Fruit fly (Drosophila melanogaster) whole organism, embryonic: ENCODE results near the gene H15.
A peak's percentile ranks its signal among the peaks of the same experiment; 100 is the strongest.

ENCODE experiments used
- Bteb2 ChIP-seq: fragments of 200-800 bp; sonication (Bioruptor generic); optimal IDR thresholded peaks from 2 replicates; lab custom pipeline; 2016; ENCODE audit warnings: missing biosample characterization, missing genetic modification characterization
- CG11093 ChIP-seq: fragments of 200-800 bp; sonication (Bioruptor generic); IDR thresholded peaks from 3 replicates; pipeline ENCODE4 v1.3.6; 2022; ENCODE audit warnings: missing biosample characterization, missing genetic modification characterization
- CG11398 ChIP-seq: fragments of 200-800 bp; sonication (Bioruptor generic); optimal IDR thresholded peaks from 2 replicates; lab custom pipeline; 2016; ENCODE audit warnings: missing biosample characterization, missing genetic modification characterization
- CG12299 ChIP-seq: fragments of 200-800 bp; sonication (Bioruptor generic); optimal IDR thresholded peaks from 2 replicates; lab custom pipeline; 2018; ENCODE audit warnings: missing biosample characterization, mild to moderate bottlenecking, missing genetic modification characterization
- CG12942 ChIP-seq: fragments of 200-800 bp; sonication (Bioruptor generic); optimal IDR thresholded peaks from 3 replicates; lab custom pipeline; 2016; ENCODE audit warnings: missing biosample characterization, missing genetic modification characterization
- CG13123 ChIP-seq: fragments of 200-800 bp; sonication (Bioruptor generic); optimal IDR thresholded peaks from 2 replicates; lab custom pipeline; 2016; ENCODE audit warnings: missing biosample characterization, missing genetic modification characterization
- CG13775 ChIP-seq: fragments of 200-800 bp; sonication (Bioruptor generic); optimal IDR thresholded peaks from 3 replicates; lab custom pipeline; 2017; ENCODE audit warnings: missing biosample characterization, mild to moderate bottlenecking, missing genetic modification characterization
- CG15011 ChIP-seq: fragments of 200-800 bp; sonication (Bioruptor generic); optimal IDR thresholded peaks from 3 replicates; lab custom pipeline; 2018; ENCODE audit warnings: missing biosample characterization, mild to moderate bottlenecking, missing genetic modification characterization
- CG16815 ChIP-seq: fragments of 200-800 bp; sonication (Bioruptor generic); optimal IDR thresholded peaks from 3 replicates; lab custom pipeline; 2017; ENCODE audit warnings: missing biosample characterization, mild to moderate bottlenecking, missing genetic modification characterization
- CG2712 ChIP-seq: fragments of 200-800 bp; optimal IDR thresholded peaks from 3 replicates; lab custom pipeline; 2019; ENCODE audit warnings: missing biosample characterization, mild to moderate bottlenecking, missing genetic modification characterization, moderate library complexity
- CG33213 ChIP-seq: fragments of 200-800 bp; sonication (Bioruptor generic); optimal IDR thresholded peaks from 3 replicates; lab custom pipeline; 2016; ENCODE audit warnings: missing biosample characterization, missing genetic modification characterization
- CG34224 ChIP-seq: fragments of 200-800 bp; sonication (Bioruptor generic); IDR thresholded peaks from 3 replicates; pipeline ENCODE4 v1.3.6; 2022; ENCODE audit warnings: missing biosample characterization, missing genetic modification characterization; ENCODE audit not compliant: partially characterized antibody
- CG5180 ChIP-seq: fragments of 200-800 bp; sonication (Bioruptor generic); optimal IDR thresholded peaks from 3 replicates; lab custom pipeline; 2017; ENCODE audit warnings: missing biosample characterization, missing genetic modification characterization, mild to moderate bottlenecking, moderate library complexity, missing genetic modification reagents
- CG6272 ChIP-seq: fragments of 200-800 bp; sonication (Bioruptor generic); IDR thresholded peaks from 2 replicates; pipeline ENCODE4 v1.3.6; 2022; ENCODE audit warnings: missing biosample characterization, missing genetic modification characterization
- CG6683 ChIP-seq: fragments of 200-800 bp; sonication (Bioruptor generic); optimal IDR thresholded peaks from 2 replicates; lab custom pipeline; 2017; ENCODE audit warnings: missing biosample characterization, mild to moderate bottlenecking, missing genetic modification characterization, missing genetic modification reagents
- CG7357 ChIP-seq: fragments of 200-800 bp; sonication (Bioruptor generic); IDR thresholded peaks from 3 replicates; pipeline ENCODE4 v1.3.6; 2022; ENCODE audit warnings: missing biosample characterization, missing genetic modification characterization
- CG7556 ChIP-seq: fragments of 200-800 bp; sonication (Bioruptor generic); optimal IDR thresholded peaks from 2 replicates; lab custom pipeline; 2017; ENCODE audit warnings: missing biosample characterization, mild to moderate bottlenecking, missing genetic modification characterization
- CG7745 ChIP-seq: fragments of 200-800 bp; sonication (Bioruptor generic); optimal IDR thresholded peaks from 2 replicates; lab custom pipeline; 2018; ENCODE audit warnings: missing biosample characterization, mild to moderate bottlenecking, missing genetic modification characterization, moderate library complexity
- CG8359 ChIP-seq: fragments of 200-800 bp; sonication (Bioruptor generic); optimal IDR thresholded peaks from 2 replicates; lab custom pipeline; 2017; ENCODE audit warnings: missing biosample characterization, mild to moderate bottlenecking, missing genetic modification characterization, borderline replicate concordance
- Drgx ChIP-seq: fragments of 200-800 bp; sonication (Bioruptor generic); IDR thresholded peaks from 2 replicates; pipeline ENCODE4 v1.3.6; 2022; ENCODE audit warnings: missing biosample characterization, missing genetic modification characterization
- Ets65A ChIP-seq: fragments of 200-800 bp; sonication (Bioruptor generic); peaks from one replicate; lab custom pipeline; 2016; ENCODE audit warnings: missing biosample characterization, missing genetic modification characterization
- GATAe ChIP-seq: fragments of 200-800 bp; sonication (Bioruptor generic); conservative IDR thresholded peaks from 2 replicates; pipeline ENCODE4 v1.3.6; 2022; ENCODE audit warnings: missing biosample characterization, missing genetic modification characterization
- HLHmδ ChIP-seq: fragments of 200-800 bp; sonication (Bioruptor generic); optimal IDR thresholded peaks from 2 replicates; lab custom pipeline; 2018; ENCODE audit warnings: missing biosample characterization, mild to moderate bottlenecking, missing genetic modification characterization, moderate library complexity
- MBD-R2 ChIP-seq: fragments of 200-800 bp; sonication (Bioruptor generic); IDR thresholded peaks from 2 replicates; pipeline ENCODE4 v1.3.6; 2022; ENCODE audit warnings: missing biosample characterization, missing genetic modification characterization
- Myb ChIP-seq: fragments of 200-800 bp; sonication (Bioruptor generic); optimal IDR thresholded peaks from 2 replicates; lab custom pipeline; 2016; ENCODE audit warnings: missing biosample characterization, missing genetic modification characterization
- NFAT ChIP-seq: fragments of 200-800 bp; sonication (Bioruptor generic); IDR thresholded peaks from 2 replicates; pipeline ENCODE4 v1.3.6; 2022; ENCODE audit warnings: missing biosample characterization, missing genetic modification characterization
- Nf-YB ChIP-seq: fragments of 200-800 bp; sonication (Bioruptor generic); optimal IDR thresholded peaks from 3 replicates; lab custom pipeline; 2019; ENCODE audit warnings: missing biosample characterization, mild to moderate bottlenecking, missing genetic modification characterization, moderate library complexity
- Opbp ChIP-seq: fragments of 200-800 bp; sonication (Bioruptor generic); IDR thresholded peaks from 3 replicates; pipeline ENCODE4 v1.3.6; 2022; ENCODE audit warnings: missing biosample characterization, missing genetic modification characterization; ENCODE audit not compliant: partially characterized antibody
- Scr ChIP-seq: fragments of 200-800 bp; sonication (Bioruptor generic); IDR thresholded peaks from 2 replicates; pipeline ENCODE4 v1.3.6; 2022; ENCODE audit warnings: missing biosample characterization, missing genetic modification characterization; ENCODE audit not compliant: partially characterized antibody
- Sry-β ChIP-seq: fragments of 200-800 bp; sonication (Bioruptor generic); optimal IDR thresholded peaks from 2 replicates; lab custom pipeline; 2018; ENCODE audit warnings: missing biosample characterization, mild to moderate bottlenecking, missing genetic modification characterization, moderate library complexity
- Stat92E ChIP-seq, 3 experiments: fragments of >200 bp in 2 of 3; fragments of 200-800 bp in 1 of 3; sonication (Bioruptor generic) in 1 of 3; optimal IDR thresholded peaks; 2 replicates each; lab custom pipeline; 2017 to 2019; ENCODE audit warnings: missing biosample characterization in 3 of 3, missing genetic modification characterization in 3 of 3, mild to moderate bottlenecking in 1 of 3, moderate library complexity in 1 of 3
- al ChIP-seq: fragments of 200-800 bp; sonication (Bioruptor generic); IDR thresholded peaks from 2 replicates; pipeline ENCODE4 v1.3.6; 2022; ENCODE audit warnings: missing biosample characterization, missing genetic modification characterization
- aop ChIP-seq: fragments of 200-800 bp; sonication (Bioruptor generic); IDR thresholded peaks from 2 replicates; pipeline ENCODE4 v1.3.6; 2022; ENCODE audit warnings: missing biosample characterization, missing genetic modification characterization
- bab2 ChIP-seq: fragments of 200-800 bp; sonication (Bioruptor generic); optimal IDR thresholded peaks from 2 replicates; lab custom pipeline; 2016; ENCODE audit warnings: missing biosample characterization, missing genetic modification characterization
- bcd ChIP-seq: fragments of 200-800 bp; sonication (Bioruptor generic); optimal IDR thresholded peaks from 2 replicates; lab custom pipeline; 2017; ENCODE audit warnings: missing biosample characterization, mild to moderate bottlenecking, missing genetic modification characterization
- bigmax ChIP-seq: fragments of 200-800 bp; sonication (Bioruptor generic); optimal IDR thresholded peaks from 2 replicates; lab custom pipeline; 2018; ENCODE audit warnings: missing biosample characterization, mild to moderate bottlenecking, missing genetic modification characterization
- bsh ChIP-seq, 2 experiments: fragments of 200-800 bp; sonication (Bioruptor generic); optimal IDR thresholded peaks; 2 replicates each; lab custom pipeline; 2017 to 2018; ENCODE audit warnings: mild to moderate bottlenecking in 2 of 2, missing biosample characterization in 2 of 2, missing genetic modification characterization in 2 of 2, moderate library complexity in 1 of 2
- cwo ChIP-seq: fragments of 200-800 bp; sonication (Bioruptor generic); optimal IDR thresholded peaks from 3 replicates; lab custom pipeline; 2017; ENCODE audit warnings: missing biosample characterization, missing genetic modification characterization, mild to moderate bottlenecking, moderate library complexity, missing genetic modification reagents
- fd64A ChIP-seq: fragments of 200-800 bp; sonication (Bioruptor generic); optimal IDR thresholded peaks from 3 replicates; lab custom pipeline; 2018; ENCODE audit warnings: missing biosample characterization, mild to moderate bottlenecking, missing genetic modification characterization
- grau ChIP-seq: fragments of 200-800 bp; optimal IDR thresholded peaks from 3 replicates; lab custom pipeline; 2019; ENCODE audit warnings: missing biosample characterization, mild to moderate bottlenecking, missing genetic modification characterization, moderate library complexity
- hbn ChIP-seq: fragments of 200-800 bp; sonication (Bioruptor generic); IDR thresholded peaks from 2 replicates; pipeline ENCODE4 v1.3.6; 2022; ENCODE audit warnings: missing biosample characterization, missing genetic modification characterization; ENCODE audit not compliant: partially characterized antibody
- jing ChIP-seq: fragments of 200-800 bp; sonication (Bioruptor generic); optimal IDR thresholded peaks from 2 replicates; lab custom pipeline; 2018; ENCODE audit warnings: missing biosample characterization, mild to moderate bottlenecking, missing genetic modification characterization
- lilli ChIP-seq: fragments of 200-800 bp; sonication (Bioruptor generic); optimal IDR thresholded peaks from 3 replicates; lab custom pipeline; 2016; ENCODE audit warnings: missing biosample characterization, missing genetic modification characterization
- salm ChIP-seq: fragments of 200-800 bp; sonication (Bioruptor generic); optimal IDR thresholded peaks from 2 replicates; lab custom pipeline; 2018; ENCODE audit warnings: missing biosample characterization, mild to moderate bottlenecking, missing genetic modification characterization
- sima ChIP-seq: fragments of 200-800 bp; sonication (Bioruptor generic); optimal IDR thresholded peaks from 2 replicates; lab custom pipeline; 2016; ENCODE audit warnings: missing biosample characterization, missing genetic modification characterization
- tgo ChIP-seq: fragments of 200-800 bp; sonication (Bioruptor generic); IDR thresholded peaks from 3 replicates; pipeline ENCODE4 v1.3.6; 2022; ENCODE audit warnings: missing biosample characterization, missing genetic modification characterization
- toy ChIP-seq: fragments of 200-800 bp; sonication (Bioruptor generic); IDR thresholded peaks from 2 replicates; pipeline ENCODE4 v1.3.6; 2022; ENCODE audit warnings: missing biosample characterization, missing genetic modification characterization
- ttk ChIP-seq: fragments of 200-800 bp; sonication (Bioruptor generic); IDR thresholded peaks from 2 replicates; pipeline ENCODE4 v2.1.2; 2022; ENCODE audit warnings: missing biosample characterization, missing genetic modification characterization
- unc-4 ChIP-seq: fragments of 200-800 bp; sonication (Bioruptor generic); IDR thresholded peaks from 2 replicates; pipeline ENCODE4 v1.3.6; 2022; ENCODE audit warnings: missing biosample characterization, missing genetic modification characterization; ENCODE audit not compliant: partially characterized antibody
- yki ChIP-seq: fragments of >200 bp; optimal IDR thresholded peaks from 3 replicates; lab custom pipeline; 2018

The H15 gene

dm6 chr2L:5426843-5427540 lies 22.9 kb downstream of the H15 start (continued):
- TF ChIP-seq Drgx (GFP tag; lab: Robert Waterston, UW), result peak; percentile 91
- no peak for TF ChIP-seq ttk
- peak; percentile 38 for TF ChIP-seq CG13775 (GFP tag; lab: Kevin White, UChicago)
- TF ChIP-seq Bteb2 (GFP tag; lab: Kevin White, UChicago), result no peak
- no peak for TF ChIP-seq sima (GFP tag; lab: Kevin White, UChicago)
- TF ChIP-seq grau, result peak; percentile 28
- no peak for TF ChIP-seq CG11398 (GFP tag; lab: Kevin White, UChicago)
- TF ChIP-seq unc-4 (GFP tag; lab: Robert Waterston, UW), result no peak
- TF ChIP-seq CG12942 (GFP tag; lab: Kevin White, UChicago), result no peak
- TF ChIP-seq CG12299 (tag; lab: Kevin White, UChicago), result no peak
- TF ChIP-seq bigmax (GFP tag; lab: Kevin White, UChicago), result no peak
- no peak for TF ChIP-seq CG34224 (GFP tag; lab: Robert Waterston, UW)
- TF ChIP-seq CG8359, result no peak
- no peak for TF ChIP-seq Stat92E (GFP tag; optimal IDR thresholded peaks at IDR 0.05; lab: Kevin White, UChicago)
- TF ChIP-seq NFAT (GFP tag; lab: Robert Waterston, UW), result no peak
- TF ChIP-seq CG7556, result peak; percentile 3
- TF ChIP-seq CG6272 (GFP tag; lab: Robert Waterston, UW), result no peak
- TF ChIP-seq Nf-YB (GFP tag; lab: Kevin White, UChicago), result peak; percentile 15
- no peak for TF ChIP-seq jing (GFP tag; lab: Kevin White, UChicago)
- TF ChIP-seq bab2 (GFP tag; lab: Kevin White, UChicago), result no peak
- peak; percentile 72 for TF ChIP-seq CG2712 (tag; lab: Kevin White, UChicago)
- no peak for TF ChIP-seq yki (lab: Kevin White, UChicago)
- TF ChIP-seq bcd (GFP tag; lab: Kevin White, UChicago), result no peak
- TF ChIP-seq tgo (GFP tag; lab: Robert Waterston, UW), result no peak
- TF ChIP-seq CG33213 (GFP tag; lab: Kevin White, UChicago), result no peak
- no peak for TF ChIP-seq Scr (GFP tag; lab: Robert Waterston, UW)
- no peak for TF ChIP-seq al (GFP tag; lab: Robert Waterston, UW)
- TF ChIP-seq CG15011, result no peak
- no peak for TF ChIP-seq CG13123 (GFP tag; lab: Kevin White, UChicago)
- no peak for TF ChIP-seq Myb (GFP tag; lab: Kevin White, UChicago)
- TF ChIP-seq aop (GFP tag; lab: Robert Waterston, UW), result no peak
- TF ChIP-seq CG11093 (GFP tag; lab: Robert Waterston, UW), result no peak
- TF ChIP-seq HLHmδ (GFP tag; lab: Kevin White, UChicago), result no peak
- TF ChIP-seq Sry-β, result no peak
- TF ChIP-seq MBD-R2 (GFP tag; lab: Robert Waterston, UW), result no peak
- no peak for TF ChIP-seq hbn (GFP tag; lab: Robert Waterston, UW)
- no peak for TF ChIP-seq salm
- no peak for TF ChIP-seq Opbp (GFP tag; lab: Robert Waterston, UW)
- TF ChIP-seq lilli (GFP tag; lab: Kevin White, UChicago), result no peak
- TF ChIP-seq CG7745, result no peak
- TF ChIP-seq CG5180 (GFP tag; lab: Kevin White, UChicago), result no peak
- peak; percentile 78 to 79 for TF ChIP-seq bsh (GFP tag; optimal IDR thresholded peaks at IDR 0.05; lab: Kevin White, UChicago)
- no peak for TF ChIP-seq CG7357
- TF ChIP-seq CG6683 (GFP tag; lab: Kevin White, UChicago), result no peak
- no peak for TF ChIP-seq toy (GFP tag; lab: Robert Waterston, UW)
- peak; percentile 19 for TF ChIP-seq CG16815
- peak; percentile 92 for TF ChIP-seq Ets65A (GFP tag; lab: Kevin White, UChicago)
- TF ChIP-seq GATAe (GFP tag; lab: Robert Waterston, UW), result no peak
- no peak for TF ChIP-seq cwo
- TF ChIP-seq fd64A, result no peak
